Worm (Caenorhabditis elegans) whole organism, young adult: ENCODE results near the gene grd-1.

Experiments used
- B0261.1 ChIP-seq: sonication (generic microtip); optimal IDR thresholded peaks from 2 replicates; lab custom pipeline; 2016; ENCODE audit warnings: mild to moderate bottlenecking, missing genetic modification characterization, moderate library complexity, missing compliant biosample characterization
- B0336.3 ChIP-seq: fragments of 200-800 bp; sonication (Bioruptor generic); IDR thresholded peaks from 2 replicates; pipeline ENCODE4 v1.3.6; 2022; ENCODE audit warnings: missing genetic modification characterization, missing compliant biosample characterization
- C06A6.2 ChIP-seq: fragments of 200-800 bp; sonication (Bioruptor generic); conservative IDR thresholded peaks from 2 replicates; pipeline ENCODE4 v1.3.6; 2022; ENCODE audit warnings: missing genetic modification characterization, missing compliant biosample characterization
- F22D6.2 ChIP-seq: sonication (generic microtip); optimal IDR thresholded peaks from 2 replicates; lab custom pipeline; 2016; ENCODE audit warnings: mild to moderate bottlenecking, missing genetic modification characterization, missing compliant biosample characterization
- F49E8.2 ChIP-seq: sonication (generic microtip); optimal IDR thresholded peaks from 3 replicates; lab custom pipeline; 2017; ENCODE audit warnings: missing genetic modification characterization, mild to moderate bottlenecking, missing compliant biosample characterization, antibody characterized with exemption, moderate library complexity; ENCODE audit not compliant: insufficient read depth
- F55B11.4 ChIP-seq: sonication (generic microtip); optimal IDR thresholded peaks from 2 replicates; lab custom pipeline; 2016; ENCODE audit warnings: missing compliant biosample characterization, missing genetic modification characterization, borderline replicate concordance; ENCODE audit not compliant: insufficient read depth
- F57A8.1 ChIP-seq: fragments of 200-800 bp; sonication (Bioruptor generic); optimal IDR thresholded peaks from 2 replicates; lab custom pipeline; 2018; ENCODE audit warnings: mild to moderate bottlenecking, missing genetic modification characterization, moderate library complexity, missing compliant biosample characterization
- K11D2.4 ChIP-seq: fragments of 200-800 bp; sonication (Bioruptor generic); IDR thresholded peaks from 2 replicates; pipeline ENCODE4 v1.3.6; 2022; ENCODE audit warnings: missing genetic modification reagents, missing genetic modification characterization, missing compliant biosample characterization
- K12H6.12 ChIP-seq: fragments of 200-800 bp; sonication (Bioruptor generic); optimal IDR thresholded peaks from 2 replicates; lab custom pipeline; 2018; ENCODE audit warnings: mild to moderate bottlenecking, missing genetic modification characterization, missing compliant biosample characterization
- T07F8.4 ChIP-seq: sonication (generic microtip); optimal IDR thresholded peaks from 2 replicates; lab custom pipeline; 2016; ENCODE audit warnings: mild to moderate bottlenecking, missing genetic modification characterization, moderate library complexity, missing compliant biosample characterization
- T26A5.8 ChIP-seq: sonication (generic microtip); optimal IDR thresholded peaks from 2 replicates; lab custom pipeline; 2016; ENCODE audit warnings: missing genetic modification characterization, missing compliant biosample characterization
- Y53F4B.3 ChIP-seq: fragments of 200-800 bp; sonication (Bioruptor generic); IDR thresholded peaks from 2 replicates; pipeline ENCODE4 v1.3.6; 2022; ENCODE audit warnings: missing genetic modification reagents, missing genetic modification characterization, missing compliant biosample characterization
- ZK185.1 ChIP-seq: sonication (generic microtip); optimal IDR thresholded peaks from 2 replicates; lab custom pipeline; 2016; ENCODE audit warnings: mild to moderate bottlenecking, missing genetic modification characterization, missing compliant biosample characterization; ENCODE audit not compliant: poor library complexity, severe bottlenecking
- attf-5 ChIP-seq: fragments of 200-800 bp; sonication (Bioruptor generic); optimal IDR thresholded peaks from 2 replicates; lab custom pipeline; 2018; ENCODE audit warnings: mild to moderate bottlenecking, missing genetic modification characterization, missing compliant biosample characterization
- ceh-58 ChIP-seq: fragments of 200-800 bp; sonication (Bioruptor generic); IDR thresholded peaks from 2 replicates; pipeline ENCODE4 v1.3.6; 2022; ENCODE audit warnings: missing genetic modification characterization, missing compliant biosample characterization
- dpff-1 ChIP-seq: sonication (generic microtip); optimal IDR thresholded peaks from 2 replicates; lab custom pipeline; 2017; ENCODE audit warnings: mild to moderate bottlenecking, missing genetic modification characterization, missing compliant biosample characterization
- efl-1 ChIP-seq: fragments of 150-350 bp; optimal IDR thresholded peaks from 2 replicates; lab custom pipeline; 2014; ENCODE audit warnings: missing biosample characterization, missing genetic modification reagents, missing genetic modification characterization
- egrh-3 ChIP-seq: fragments of 200-800 bp; sonication (Bioruptor generic); IDR thresholded peaks from 2 replicates; pipeline ENCODE4 v1.3.6; 2022; ENCODE audit warnings: missing genetic modification reagents, missing genetic modification characterization, missing compliant biosample characterization
- fkh-3 ChIP-seq: sonication (generic microtip); optimal IDR thresholded peaks from 2 replicates; lab custom pipeline; 2016; ENCODE audit warnings: mild to moderate bottlenecking, missing genetic modification characterization, missing compliant biosample characterization
- gei-17 ChIP-seq: fragments of 200-800 bp; sonication (Bioruptor generic); optimal IDR thresholded peaks from 2 replicates; lab custom pipeline; 2018; ENCODE audit warnings: mild to moderate bottlenecking, missing genetic modification characterization, missing compliant biosample characterization
- hmg-20 ChIP-seq: fragments of 200-800 bp; sonication (Bioruptor generic); IDR thresholded peaks from 2 replicates; pipeline ENCODE4 v1.3.6; 2022; ENCODE audit warnings: missing genetic modification reagents, missing genetic modification characterization, missing compliant biosample characterization
- hrde-1 ChIP-seq: sonication (generic microtip); optimal IDR thresholded peaks from 2 replicates; lab custom pipeline; 2016; ENCODE audit warnings: missing genetic modification characterization, mild to moderate bottlenecking, missing compliant biosample characterization, moderate library complexity, missing genotype, missing genetic modification reagents, borderline replicate concordance
- hsf-1 ChIP-seq: fragments of 200-800 bp; sonication (Bioruptor generic); IDR thresholded peaks from 2 replicates; pipeline ENCODE4 v1.3.6; 2022; ENCODE audit warnings: missing genetic modification reagents, missing genetic modification characterization, missing compliant biosample characterization
- lag-1 ChIP-seq: fragments of 200-800 bp; sonication (Bioruptor generic); IDR thresholded peaks from 2 replicates; pipeline ENCODE4 v1.3.6; 2022; ENCODE audit warnings: missing genetic modification reagents, missing genetic modification characterization, missing compliant biosample characterization
- lin-35 ChIP-seq, 3 experiments: fragments of 150-350 bp in 2 of 3; sonication (generic microtip) in 1 of 3; optimal IDR thresholded peaks; 2 replicates each; lab custom pipeline; 2014 to 2018; ENCODE audit warnings: missing biosample characterization in 3 of 3, missing genetic modification characterization in 3 of 3, missing genetic modification reagents in 3 of 3
- lin-54 ChIP-seq: fragments of 200-800 bp; sonication (Bioruptor generic); optimal IDR thresholded peaks from 2 replicates; lab custom pipeline; 2018; ENCODE audit warnings: mild to moderate bottlenecking, missing genetic modification characterization, missing compliant biosample characterization
- lsl-1 ChIP-seq: fragments of 200-800 bp; sonication (Bioruptor generic); optimal IDR thresholded peaks from 2 replicates; lab custom pipeline; 2018; ENCODE audit warnings: mild to moderate bottlenecking, missing genetic modification characterization, moderate library complexity, missing compliant biosample characterization
- madf-10 ChIP-seq: sonication (generic microtip); optimal IDR thresholded peaks from 2 replicates; lab custom pipeline; 2016; ENCODE audit warnings: mild to moderate bottlenecking, missing genetic modification characterization, missing compliant biosample characterization
- madf-3 ChIP-seq: fragments of 200-800 bp; sonication (Bioruptor generic); IDR thresholded peaks from 2 replicates; pipeline ENCODE4 v1.3.6; 2022; ENCODE audit warnings: missing genetic modification reagents, missing genetic modification characterization, missing compliant biosample characterization
- mel-28 ChIP-seq: sonication (generic microtip); optimal IDR thresholded peaks from 2 replicates; lab custom pipeline; 2016; ENCODE audit warnings: borderline replicate concordance, mild to moderate bottlenecking, missing genetic modification characterization, missing compliant biosample characterization
- nfyb-1 ChIP-seq: fragments of 200-800 bp; sonication (Bioruptor generic); IDR thresholded peaks from 2 replicates; pipeline ENCODE4 v1.3.6; 2022; ENCODE audit warnings: missing genetic modification reagents, missing genetic modification characterization, missing compliant biosample characterization
- nhr-120 ChIP-seq: fragments of 200-800 bp; sonication (Bioruptor generic); IDR thresholded peaks from 2 replicates; pipeline ENCODE4 v1.3.6; 2022; ENCODE audit warnings: missing genetic modification characterization, missing compliant biosample characterization
- nhr-80 ChIP-seq: sonication (generic microtip); optimal IDR thresholded peaks from 2 replicates; lab custom pipeline; 2016; ENCODE audit warnings: missing genetic modification characterization, missing compliant biosample characterization
- rec-8 ChIP-seq, 2 experiments: sonication (generic microtip); optimal IDR thresholded peaks; 2 replicates each; lab custom pipeline; 2016; ENCODE audit warnings: mild to moderate bottlenecking in 2 of 2, missing genetic modification characterization in 2 of 2, missing genetic modification reagents in 2 of 2, missing genotype in 2 of 2, missing biosample characterization in 1 of 2, missing compliant biosample characterization in 1 of 2, moderate library complexity in 1 of 2
- sdz-38 ChIP-seq: sonication (generic microtip); optimal IDR thresholded peaks from 2 replicates; lab custom pipeline; 2016; ENCODE audit warnings: missing genotype, missing genetic modification characterization, missing compliant biosample characterization
- somi-1 ChIP-seq: fragments of 200-800 bp; sonication (Bioruptor generic); optimal IDR thresholded peaks from 2 replicates; lab custom pipeline; 2018; ENCODE audit warnings: mild to moderate bottlenecking, missing genetic modification characterization, missing compliant biosample characterization
- sptf-2 ChIP-seq: fragments of 200-800 bp; sonication (Bioruptor generic); optimal IDR thresholded peaks from 2 replicates; lab custom pipeline; 2018; ENCODE audit warnings: mild to moderate bottlenecking, missing genetic modification characterization, missing compliant biosample characterization
- ztf-26 ChIP-seq: sonication (generic microtip); optimal IDR thresholded peaks from 2 replicates; lab custom pipeline; 2017; ENCODE audit warnings: missing genetic modification characterization, missing compliant biosample characterization
- ztf-28 ChIP-seq: fragments of 200-800 bp; sonication (Bioruptor generic); IDR thresholded peaks from 2 replicates; pipeline ENCODE4 v1.3.6; 2022; ENCODE audit warnings: missing genetic modification reagents, missing genetic modification characterization, missing compliant biosample characterization
- ztf-6 ChIP-seq: fragments of 200-800 bp; sonication (Bioruptor generic); IDR thresholded peaks from 2 replicates; pipeline ENCODE4 v1.3.6; 2022; ENCODE audit warnings: missing genetic modification reagents, missing genetic modification characterization, missing compliant biosample characterization

grd-1 gene

ce11 chrX:11122412-11122811 lies 13.2 kb downstream of the grd-1 start:
- TF ChIP-seq sdz-38 (no peak), sptf-2 (GFP tag; lab: Kevin White, UChicago) (no peak), somi-1 (no peak), attf-5 (GFP tag; lab: Kevin White, UChicago) (no peak), lag-1 (GFP tag; lab: Robert Waterston, UW) (no peak), madf-10 (tag; lab: Kevin White, UChicago) (no peak), hrde-1 (no peak), F22D6.2 (tag; lab: Kevin White, UChicago) (no peak), lin-54 (GFP tag; lab: Kevin White, UChicago) (no peak), T07F8.4 (tag; lab: Kevin White, UChicago) (no peak), fkh-3 (tag; lab: Kevin White, UChicago) (no peak), gei-17 (GFP tag; lab: Kevin White, UChicago) (no peak), F49E8.2 (no peak), ztf-6 (no peak), dpff-1 (tag; lab: Kevin White, UChicago) (no peak), egrh-3 (GFP tag; lab: Robert Waterston, UW) (no peak), lsl-1 (GFP tag; lab: Kevin White, UChicago) (no peak), hsf-1 (no peak), madf-3 (GFP tag; lab: Robert Waterston, UW) (no peak)

ce11 chrX:11123998-11124397 lies 14.8 kb downstream of the grd-1 start:
- TF ChIP-seq lin-35 (GFP tag; optimal IDR thresholded peaks at IDR 0.05; lab: Kevin White, UChicago) = no peak
- no peak for TF ChIP-seq Y53F4B.3
- no peak for TF ChIP-seq ZK185.1 (tag; lab: Kevin White, UChicago)
- TF ChIP-seq B0261.1 = no peak
- no peak for TF ChIP-seq ztf-28 (GFP tag; lab: Robert Waterston, UW)
- TF ChIP-seq K12H6.12 (tag; lab: Kevin White, UChicago) = no peak
- no peak for TF ChIP-seq ztf-26 (tag; lab: Kevin White, UChicago)
- TF ChIP-seq F57A8.1 (GFP tag; lab: Kevin White, UChicago) = no peak
- no peak for TF ChIP-seq hmg-20 (GFP tag; lab: Robert Waterston, UW)
- TF ChIP-seq mel-28 (tag; lab: Kevin White, UChicago) = no peak
- TF ChIP-seq F49E8.2 = no peak
- no peak for TF ChIP-seq hsf-1
- TF ChIP-seq, all 124 proteins: peak for 0

- TF ChIP-seq ceh-58 (GFP tag; lab: Robert Waterston, UW) = no peak
- TF ChIP-seq T26A5.8 (tag; lab: Kevin White, UChicago) = no peak
- TF ChIP-seq Y53F4B.3 = no peak
- TF ChIP-seq egrh-3 (GFP tag; lab: Robert Waterston, UW) = no peak
- no peak for TF ChIP-seq F55B11.4 (tag; lab: Kevin White, UChicago)
- TF ChIP-seq nhr-80 = no peak
- TF ChIP-seq efl-1 (GFP tag; lab: Kevin White, UChicago) = no peak
- TF ChIP-seq rec-8 (tag; optimal IDR thresholded peaks at IDR 0.05; lab: Kevin White, UChicago) = no peak
- TF ChIP-seq nhr-120 (GFP tag; lab: Robert Waterston, UW) = no peak
- TF ChIP-seq K11D2.4 (GFP tag; lab: Robert Waterston, UW) = no peak
- TF ChIP-seq fkh-3 (tag; lab: Kevin White, UChicago) = no peak
- no peak for TF ChIP-seq ztf-28 (GFP tag; lab: Robert Waterston, UW)
- no peak for TF ChIP-seq nfyb-1 (GFP tag; lab: Robert Waterston, UW)
- TF ChIP-seq sptf-2 (GFP tag; lab: Kevin White, UChicago) = no peak
- TF ChIP-seq C06A6.2 (GFP tag; lab: Robert Waterston, UW) = no peak
- TF ChIP-seq madf-3 (GFP tag; lab: Robert Waterston, UW) = no peak
- TF ChIP-seq B0336.3 = no peak
- no peak for TF ChIP-seq ZK185.1 (tag; lab: Kevin White, UChicago)
- TF ChIP-seq lsl-1 (GFP tag; lab: Kevin White, UChicago) = no peak
Observed at ce11 chrX:11125520-11125919, 16.3 kb downstream of the grd-1 start, which contains the start of gene alr-1. Gene alr-1 (minus strand): TSS chrX:11125620.
